Fruit fly (Drosophila melanogaster) whole organism, prepupa: ENCODE results near the gene CG8301.

ENCODE experiments used
- Blimp-1 ChIP-seq: fragments of 200-800 bp; sonication (Bioruptor generic); optimal IDR thresholded peaks from 3 replicates; lab custom pipeline; 2017; ENCODE audit warnings: missing biosample characterization, missing genetic modification characterization, mild to moderate bottlenecking, moderate library complexity, missing genetic modification reagents
- CG10631 ChIP-seq: fragments of 200-800 bp; sonication (Bioruptor generic); optimal IDR thresholded peaks from 2 replicates; lab custom pipeline; 2016; ENCODE audit warnings: missing biosample characterization, missing genetic modification characterization
- CG10669 ChIP-seq: fragments of 200-800 bp; sonication (Bioruptor generic); optimal IDR thresholded peaks from 3 replicates; lab custom pipeline; 2018; ENCODE audit warnings: missing biosample characterization, mild to moderate bottlenecking, missing genetic modification characterization, moderate library complexity
- CG11294 ChIP-seq: fragments of 200-800 bp; sonication (Bioruptor generic); IDR thresholded peaks from 2 replicates; pipeline ENCODE4 v1.3.6; 2022; ENCODE audit warnings: missing biosample characterization, missing genetic modification characterization
- CG11762 ChIP-seq: fragments of 200-800 bp; sonication (Bioruptor generic); optimal IDR thresholded peaks from 3 replicates; lab custom pipeline; 2016; ENCODE audit warnings: missing biosample characterization, missing genetic modification characterization; ENCODE audit not compliant: insufficient read depth
- CG11902 ChIP-seq: fragments of 200-800 bp; sonication (Bioruptor generic); optimal IDR thresholded peaks from 3 replicates; lab custom pipeline; 2016; ENCODE audit warnings: missing biosample characterization, missing genetic modification characterization
- CG15336 ChIP-seq: fragments of 200-800 bp; sonication (Bioruptor generic); IDR thresholded peaks from 2 replicates; pipeline ENCODE4 v1.3.6; 2022; ENCODE audit warnings: missing biosample characterization, missing genetic modification characterization
- CG1621 ChIP-seq: fragments of 200-800 bp; sonication (Bioruptor generic); optimal IDR thresholded peaks from 3 replicates; lab custom pipeline; 2018; ENCODE audit warnings: missing biosample characterization, mild to moderate bottlenecking, missing genetic modification characterization
- CG16779 ChIP-seq: fragments of 200-800 bp; sonication (Bioruptor generic); optimal IDR thresholded peaks from 3 replicates; lab custom pipeline; 2017; ENCODE audit warnings: missing biosample characterization, mild to moderate bottlenecking, missing genetic modification characterization
- CG3032 ChIP-seq: fragments of 200-800 bp; optimal IDR thresholded peaks from 2 replicates; lab custom pipeline; 2019; ENCODE audit warnings: missing biosample characterization, mild to moderate bottlenecking, missing genetic modification characterization, moderate library complexity
- CG31627 ChIP-seq: fragments of 200-800 bp; sonication (Bioruptor generic); optimal IDR thresholded peaks from 3 replicates; lab custom pipeline; 2016; ENCODE audit warnings: missing biosample characterization, missing genetic modification characterization
- CG32006 ChIP-seq: fragments of 200-800 bp; sonication (Bioruptor generic); optimal IDR thresholded peaks from 3 replicates; lab custom pipeline; 2017; ENCODE audit warnings: missing biosample characterization, mild to moderate bottlenecking, missing genetic modification characterization
- CG34406 ChIP-seq: fragments of 200-800 bp; sonication (Bioruptor generic); optimal IDR thresholded peaks from 3 replicates; lab custom pipeline; 2016; ENCODE audit warnings: missing biosample characterization, missing genetic modification characterization
- CG3919 ChIP-seq: fragments of 200-800 bp; sonication (Bioruptor generic); optimal IDR thresholded peaks from 3 replicates; lab custom pipeline; 2016; ENCODE audit warnings: missing biosample characterization, missing genetic modification characterization
- CG4318 ChIP-seq: fragments of 200-800 bp; sonication (Bioruptor generic); optimal IDR thresholded peaks from 3 replicates; lab custom pipeline; 2017; ENCODE audit warnings: missing biosample characterization, mild to moderate bottlenecking, missing genetic modification characterization
- CG6163 ChIP-seq: fragments of 200-800 bp; sonication (Bioruptor generic); IDR thresholded peaks from 3 replicates; pipeline ENCODE4 v1.3.6; 2022; ENCODE audit warnings: missing biosample characterization, missing genetic modification characterization
- CG6276 ChIP-seq: fragments of 200-800 bp; sonication (Bioruptor generic); optimal IDR thresholded peaks from 2 replicates; lab custom pipeline; 2017; ENCODE audit warnings: missing biosample characterization, mild to moderate bottlenecking, missing genetic modification characterization
- CG6792 ChIP-seq: fragments of 200-800 bp; sonication (Bioruptor generic); optimal IDR thresholded peaks from 3 replicates; lab custom pipeline; 2016; ENCODE audit warnings: missing biosample characterization, missing genetic modification characterization
- CG6808 ChIP-seq: fragments of 200-800 bp; sonication (Bioruptor generic); optimal IDR thresholded peaks from 3 replicates; lab custom pipeline; 2017; ENCODE audit warnings: missing biosample characterization, missing genetic modification characterization, mild to moderate bottlenecking, moderate library complexity, missing genetic modification reagents
- CG6854 ChIP-seq: fragments of 200-800 bp; sonication (Bioruptor generic); optimal IDR thresholded peaks from 2 replicates; lab custom pipeline; 2017; ENCODE audit warnings: missing biosample characterization, mild to moderate bottlenecking, missing genetic modification characterization
- CG7368 ChIP-seq: fragments of 200-800 bp; sonication (Bioruptor generic); optimal IDR thresholded peaks from 3 replicates; lab custom pipeline; 2016; ENCODE audit warnings: missing biosample characterization, missing genetic modification characterization
- CG8319 ChIP-seq: fragments of 200-800 bp; sonication (Bioruptor generic); optimal IDR thresholded peaks from 3 replicates; lab custom pipeline; 2016; ENCODE audit warnings: missing biosample characterization, missing genetic modification characterization
- CG8632 ChIP-seq: fragments of 200-800 bp; sonication (Bioruptor generic); optimal IDR thresholded peaks from 3 replicates; lab custom pipeline; 2016; ENCODE audit warnings: missing biosample characterization, missing genetic modification characterization
- CG9139 ChIP-seq: fragments of 200-800 bp; sonication (Bioruptor generic); optimal IDR thresholded peaks from 3 replicates; lab custom pipeline; 2017; ENCODE audit warnings: missing biosample characterization, mild to moderate bottlenecking, missing genetic modification characterization
- Eip75B ChIP-seq: fragments of 200-800 bp; sonication (Bioruptor generic); optimal IDR thresholded peaks from 3 replicates; lab custom pipeline; 2016; ENCODE audit warnings: missing biosample characterization, missing genetic modification characterization
- Eip78C ChIP-seq: fragments of 200-800 bp; sonication (Bioruptor generic); peaks from one replicate; lab custom pipeline; 2016; ENCODE audit warnings: missing biosample characterization, missing genetic modification characterization
- Eip93F ChIP-seq: fragments of 200-800 bp; sonication (Bioruptor generic); optimal IDR thresholded peaks from 2 replicates; lab custom pipeline; 2016; ENCODE audit warnings: missing biosample characterization, mild to moderate bottlenecking, missing genetic modification characterization
- Ets21C ChIP-seq: fragments of 200-800 bp; sonication (Bioruptor generic); optimal IDR thresholded peaks from 3 replicates; lab custom pipeline; 2016; ENCODE audit warnings: missing biosample characterization, missing genetic modification characterization
- Ets96B ChIP-seq: fragments of 200-800 bp; optimal IDR thresholded peaks from 2 replicates; lab custom pipeline; 2019; ENCODE audit warnings: missing biosample characterization, mild to moderate bottlenecking, missing genetic modification characterization, moderate library complexity
- Hr39 ChIP-seq: fragments of 200-800 bp; sonication (Bioruptor generic); optimal IDR thresholded peaks from 2 replicates; lab custom pipeline; 2016; ENCODE audit warnings: missing biosample characterization, missing genetic modification characterization
- Lpt ChIP-seq: fragments of 200-800 bp; sonication (Bioruptor generic); optimal IDR thresholded peaks from 3 replicates; lab custom pipeline; 2016; ENCODE audit warnings: missing biosample characterization, missing genetic modification characterization
- Met ChIP-seq: fragments of 200-800 bp; sonication (Bioruptor generic); optimal IDR thresholded peaks from 3 replicates; lab custom pipeline; 2016; ENCODE audit warnings: missing biosample characterization, missing genetic modification characterization
- OdsH ChIP-seq: fragments of 200-800 bp; sonication (Bioruptor generic); optimal IDR thresholded peaks from 3 replicates; lab custom pipeline; 2016; ENCODE audit warnings: missing biosample characterization, missing genetic modification characterization
- Smox ChIP-seq: fragments of 200-800 bp; sonication (Bioruptor generic); optimal IDR thresholded peaks from 3 replicates; lab custom pipeline; 2016; ENCODE audit warnings: missing biosample characterization, missing genetic modification characterization
- Sox14 ChIP-seq: fragments of 200-800 bp; sonication (Bioruptor generic); optimal IDR thresholded peaks from 3 replicates; lab custom pipeline; 2016; ENCODE audit warnings: missing biosample characterization, missing genetic modification characterization
- achi ChIP-seq: fragments of 200-800 bp; sonication (Bioruptor generic); optimal IDR thresholded peaks from 3 replicates; lab custom pipeline; 2016; ENCODE audit warnings: missing biosample characterization, missing genetic modification characterization
- acj6 ChIP-seq: fragments of 200-800 bp; sonication (Bioruptor generic); optimal IDR thresholded peaks from 3 replicates; lab custom pipeline; 2016; ENCODE audit warnings: missing biosample characterization, missing genetic modification characterization
- cyc ChIP-seq: fragments of 200-800 bp; sonication (Bioruptor generic); optimal IDR thresholded peaks from 3 replicates; lab custom pipeline; 2016; ENCODE audit warnings: missing biosample characterization, missing genetic modification characterization
- dac ChIP-seq: fragments of 200-800 bp; sonication (Bioruptor generic); optimal IDR thresholded peaks from 2 replicates; lab custom pipeline; 2017; ENCODE audit warnings: missing biosample characterization, mild to moderate bottlenecking, missing genetic modification characterization
- dsx ChIP-seq: fragments of 200-800 bp; optimal IDR thresholded peaks from 3 replicates; lab custom pipeline; 2019; ENCODE audit warnings: missing biosample characterization, mild to moderate bottlenecking, missing genetic modification characterization, moderate library complexity; ENCODE audit not compliant: poor library complexity, severe bottlenecking
- eg ChIP-seq: fragments of 200-800 bp; sonication (Bioruptor generic); IDR thresholded peaks from 3 replicates; pipeline ENCODE4 v1.3.6; 2022; ENCODE audit warnings: missing biosample characterization, missing genetic modification characterization
- esn ChIP-seq: fragments of 200-800 bp; sonication (Bioruptor generic); optimal IDR thresholded peaks from 2 replicates; lab custom pipeline; 2016; ENCODE audit warnings: missing biosample characterization, mild to moderate bottlenecking, missing genetic modification characterization, moderate library complexity
- fd59A ChIP-seq: fragments of 200-800 bp; sonication (Bioruptor generic); optimal IDR thresholded peaks from 2 replicates; lab custom pipeline; 2017; ENCODE audit warnings: missing biosample characterization, mild to moderate bottlenecking, missing genetic modification characterization, missing genetic modification reagents
- lz ChIP-seq: fragments of 200-800 bp; sonication (Bioruptor generic); optimal IDR thresholded peaks from 3 replicates; lab custom pipeline; 2016; ENCODE audit warnings: missing biosample characterization, missing genetic modification characterization
- net ChIP-seq: fragments of 200-800 bp; sonication (Bioruptor generic); optimal IDR thresholded peaks from 3 replicates; lab custom pipeline; 2016; ENCODE audit warnings: missing biosample characterization, missing genetic modification characterization
- pdm3 ChIP-seq: fragments of 200-800 bp; sonication (Bioruptor generic); optimal IDR thresholded peaks from 3 replicates; lab custom pipeline; 2016; ENCODE audit warnings: missing biosample characterization, missing genetic modification characterization
- salr ChIP-seq, 2 experiments: fragments of 200-800 bp; sonication (Bioruptor generic); optimal IDR thresholded peaks; 3 replicates each; lab custom pipeline; 2016 to 2018; ENCODE audit warnings: missing biosample characterization in 2 of 2, missing genetic modification characterization in 2 of 2, mild to moderate bottlenecking in 1 of 2
- spab ChIP-seq: fragments of 200-800 bp; sonication (Bioruptor generic); optimal IDR thresholded peaks from 2 replicates; lab custom pipeline; 2017; ENCODE audit warnings: missing biosample characterization, mild to moderate bottlenecking, missing genetic modification characterization, missing genetic modification reagents
- ss ChIP-seq, 2 experiments: fragments of 200-800 bp; sonication (Bioruptor generic); optimal IDR thresholded peaks; 2 replicates in 1 of 2; 3 replicates in 1 of 2; lab custom pipeline; 2017 to 2018; ENCODE audit warnings: mild to moderate bottlenecking in 2 of 2, missing biosample characterization in 2 of 2, missing genetic modification characterization in 2 of 2, moderate library complexity in 1 of 2
- svp ChIP-seq: fragments of 200-800 bp; sonication (Bioruptor generic); peaks from one replicate; lab custom pipeline; 2016; ENCODE audit warnings: missing biosample characterization, missing genetic modification characterization
- topi ChIP-seq: fragments of 200-800 bp; sonication (Bioruptor generic); optimal IDR thresholded peaks from 3 replicates; lab custom pipeline; 2016; ENCODE audit warnings: missing biosample characterization, missing genetic modification characterization
- vri ChIP-seq: fragments of 200-800 bp; sonication (Bioruptor generic); optimal IDR thresholded peaks from 3 replicates; lab custom pipeline; 2016; ENCODE audit warnings: missing biosample characterization, mild to moderate bottlenecking, missing genetic modification characterization

CG8301 gene

DNA sequence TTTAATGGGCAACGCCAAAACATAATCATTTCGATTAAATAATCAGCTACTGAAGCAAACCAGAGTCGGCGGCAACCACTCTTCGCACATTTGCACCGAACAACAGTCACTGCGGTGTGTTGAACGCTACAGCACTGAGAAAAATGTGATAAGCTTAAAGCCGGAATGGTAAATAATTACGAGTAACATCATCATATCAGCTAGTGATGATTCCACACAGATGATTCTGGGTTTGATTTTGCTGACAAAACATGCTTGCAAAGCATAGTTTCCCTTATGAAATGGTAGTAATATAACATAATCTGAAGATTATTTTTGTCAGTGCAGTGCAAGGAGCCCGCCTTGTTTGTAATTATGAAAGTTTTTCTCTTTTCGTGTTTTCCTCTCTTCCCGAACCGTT, 17.0 kb downstream of the CG8301 start:
- TF ChIP-seq CG3032 (tag; lab: Kevin White, UChicago) (peak; percentile 62), CG8632 (GFP tag; lab: Kevin White, UChicago) (peak; percentile 69), CG10631 (GFP tag; lab: Kevin White, UChicago) (peak; percentile 76), Blimp-1 (GFP tag; lab: Kevin White, UChicago) (peak; percentile 17), Lpt (GFP tag; lab: Kevin White, UChicago) (peak; percentile 92), CG9139 (GFP tag; lab: Kevin White, UChicago) (peak; percentile 14), vri (peak; percentile 54), Hr39 (peak; percentile 83), spab (GFP tag; lab: Kevin White, UChicago) (peak; percentile 64), Eip75B (GFP tag; lab: Kevin White, UChicago) (peak; percentile 83), cyc (GFP tag; lab: Kevin White, UChicago) (peak; percentile 77), ss (GFP tag; optimal IDR thresholded peaks at IDR 0.05; lab: Kevin White, UChicago) (peak in 1 of 2 experiments; percentile 31), CG6854 (GFP tag; lab: Kevin White, UChicago) (peak; percentile 39), dsx (GFP tag; lab: Kevin White, UChicago) (no peak), CG32006 (GFP tag; lab: Kevin White, UChicago) (peak; percentile 96), Ets21C (GFP tag; lab: Kevin White, UChicago) (peak; percentile 51), esn (peak; percentile 81), pdm3 (GFP tag; lab: Kevin White, UChicago) (peak; percentile 87), CG16779 (tag; lab: Kevin White, UChicago) (peak; percentile 41), Eip93F (GFP tag; lab: Kevin White, UChicago) (no peak), fd59A (GFP tag; lab: Kevin White, UChicago) (peak; percentile 54), CG6163 (GFP tag; lab: Robert Waterston, UW) (peak; percentile 86), CG8319 (GFP tag; lab: Kevin White, UChicago) (peak; percentile 61), Met (GFP tag; lab: Kevin White, UChicago) (peak; percentile 72), CG1621 (peak; percentile 52), CG7368 (peak; percentile 75), Ets96B (tag; lab: Kevin White, UChicago) (peak; percentile 67), eg (GFP tag; lab: Robert Waterston, UW) (peak; percentile 89), CG10669 (GFP tag; lab: Kevin White, UChicago) (peak; percentile 59), CG31627 (peak; percentile 77), acj6 (GFP tag; lab: Kevin White, UChicago) (peak; percentile 87), CG11902 (peak; percentile 68), net (GFP tag; lab: Kevin White, UChicago) (peak; percentile 85), lz (GFP tag; lab: Kevin White, UChicago) (peak; percentile 73), Eip78C (GFP tag; lab: Kevin White, UChicago) (peak; percentile 6), CG15336 (GFP tag; lab: Robert Waterston, UW) (peak; percentile 92), achi (peak; percentile 84), svp (GFP tag; lab: Kevin White, UChicago) (no peak), CG6808 (GFP tag; lab: Kevin White, UChicago) (peak; percentile 54), salr (GFP tag; optimal IDR thresholded peaks at IDR 0.05; lab: Kevin White, UChicago) (peak; percentile 49 to 82), CG3919 (GFP tag; lab: Kevin White, UChicago) (peak; percentile 92), CG4318 (GFP tag; lab: Kevin White, UChicago) (peak; percentile 90), CG6276 (GFP tag; lab: Kevin White, UChicago) (peak; percentile 87), topi (GFP tag; lab: Kevin White, UChicago) (peak; percentile 58), CG34406 (GFP tag; lab: Kevin White, UChicago) (peak; percentile 73), Sox14 (GFP tag; lab: Kevin White, UChicago) (peak; percentile 82), OdsH (peak; percentile 88), CG11294 (GFP tag; lab: Robert Waterston, UW) (peak; percentile 64; the same call in 1 of the 2 replicates), Smox (GFP tag; lab: Kevin White, UChicago) (no peak), dac (GFP tag; lab: Kevin White, UChicago) (peak; percentile 93), CG6792 (GFP tag; lab: Kevin White, UChicago) (peak; percentile 81), CG11762 (GFP tag; lab: Kevin White, UChicago) (peak; percentile 81)
